Worm (Caenorhabditis elegans) whole organism, late embryonic: ENCODE measurements around the gene D1022.3.

Experiments
- F13H6.1 ChIP-seq: sonication (generic microtip); optimal IDR thresholded peaks from 2 replicates; lab custom pipeline; 2016; ENCODE audit warnings: missing genetic modification characterization, missing compliant biosample characterization
- T23F11.4 ChIP-seq: fragments of 200-800 bp; sonication (Bioruptor generic); optimal IDR thresholded peaks from 2 replicates; lab custom pipeline; 2018; ENCODE audit warnings: mild to moderate bottlenecking, missing genetic modification characterization, missing compliant biosample characterization
- Y22D7AL.16 ChIP-seq: sonication (generic microtip); optimal IDR thresholded peaks from 2 replicates; lab custom pipeline; 2016; ENCODE audit warnings: missing genetic modification characterization, missing compliant biosample characterization
- ahr-1 ChIP-seq: sonication (generic microtip); optimal IDR thresholded peaks from 2 replicates; lab custom pipeline; 2016; ENCODE audit warnings: missing genetic modification characterization, missing compliant biosample characterization
- ceh-14 ChIP-seq: sonication (generic microtip); optimal IDR thresholded peaks from 2 replicates; lab custom pipeline; 2016; ENCODE audit warnings: missing genotype, missing genetic modification characterization, missing compliant biosample characterization
- ceh-19 ChIP-seq: fragments of 200-800 bp; sonication (Bioruptor generic); optimal IDR thresholded peaks from 2 replicates; lab custom pipeline; 2018; ENCODE audit warnings: mild to moderate bottlenecking, missing genetic modification characterization, missing compliant biosample characterization
- ceh-2 ChIP-seq: sonication (generic microtip); optimal IDR thresholded peaks from 2 replicates; lab custom pipeline; 2016; ENCODE audit warnings: missing genotype, missing genetic modification characterization, missing compliant biosample characterization
- ceh-22 ChIP-seq: sonication (generic microtip); optimal IDR thresholded peaks from 2 replicates; lab custom pipeline; 2017; ENCODE audit warnings: missing biosample characterization, missing genetic modification characterization
- ceh-31 ChIP-seq: sonication (generic microtip); optimal IDR thresholded peaks from 2 replicates; lab custom pipeline; 2016; ENCODE audit warnings: missing genetic modification characterization, missing compliant biosample characterization
- ceh-9 ChIP-seq: sonication (generic microtip); optimal IDR thresholded peaks from 2 replicates; lab custom pipeline; 2016; ENCODE audit warnings: mild to moderate bottlenecking, missing genetic modification characterization, inconsistent platforms, missing compliant biosample characterization
- dmd-4 ChIP-seq: sonication (generic microtip); optimal IDR thresholded peaks from 2 replicates; lab custom pipeline; 2016; ENCODE audit warnings: borderline replicate concordance, missing genetic modification characterization, missing compliant biosample characterization
- dve-1 ChIP-seq: sonication (generic microtip); optimal IDR thresholded peaks from 2 replicates; lab custom pipeline; 2017; ENCODE audit warnings: antibody characterized with exemption, mild to moderate bottlenecking, missing genetic modification characterization, missing compliant biosample characterization
- elt-4 ChIP-seq: sonication (generic microtip); optimal IDR thresholded peaks from 2 replicates; lab custom pipeline; 2016; ENCODE audit warnings: missing genetic modification characterization, missing compliant biosample characterization
- ets-4 ChIP-seq: sonication (generic microtip); optimal IDR thresholded peaks from 2 replicates; lab custom pipeline; 2016; ENCODE audit warnings: missing genetic modification characterization, missing compliant biosample characterization
- fax-1 ChIP-seq: sonication (generic microtip); optimal IDR thresholded peaks from 2 replicates; lab custom pipeline; 2016; ENCODE audit warnings: missing genotype, missing genetic modification characterization, missing compliant biosample characterization
- fkh-6 ChIP-seq: sonication (generic microtip); optimal IDR thresholded peaks from 2 replicates; lab custom pipeline; 2016; ENCODE audit warnings: missing genetic modification characterization, missing compliant biosample characterization
- hlh-13 ChIP-seq: fragments of 200-800 bp; sonication (Bioruptor generic); optimal IDR thresholded peaks from 2 replicates; lab custom pipeline; 2018; ENCODE audit warnings: mild to moderate bottlenecking, missing genetic modification characterization, missing compliant biosample characterization
- hlh-15 ChIP-seq: sonication (generic microtip); optimal IDR thresholded peaks from 2 replicates; lab custom pipeline; 2016; ENCODE audit warnings: missing genetic modification characterization, missing compliant biosample characterization
- lim-6 ChIP-seq: sonication (generic microtip); optimal IDR thresholded peaks from 2 replicates; lab custom pipeline; 2016; ENCODE audit warnings: missing genetic modification characterization, missing compliant biosample characterization
- lin-11 ChIP-seq: fragments of 200-800 bp; sonication (Bioruptor generic); optimal IDR thresholded peaks from 2 replicates; lab custom pipeline; 2018; ENCODE audit warnings: mild to moderate bottlenecking, missing genetic modification characterization, missing compliant biosample characterization
- mec-3 ChIP-seq: sonication (generic microtip); optimal IDR thresholded peaks from 2 replicates; lab custom pipeline; 2016; ENCODE audit warnings: borderline replicate concordance, missing genetic modification characterization, missing compliant biosample characterization
- nfya-1 ChIP-seq: sonication (generic microtip); optimal IDR thresholded peaks from 2 replicates; lab custom pipeline; 2017; ENCODE audit warnings: missing genetic modification characterization, mild to moderate bottlenecking, missing compliant biosample characterization, antibody characterized with exemption, moderate library complexity
- nhr-11 ChIP-seq: fragments of 150-350 bp; optimal IDR thresholded peaks from 2 replicates; lab custom pipeline; 2014; ENCODE audit warnings: missing biosample characterization, missing genetic modification characterization
- npax-4 ChIP-seq: sonication (generic microtip); optimal IDR thresholded peaks from 2 replicates; lab custom pipeline; 2016; ENCODE audit warnings: missing genetic modification characterization, missing compliant biosample characterization
- odd-2 ChIP-seq: sonication (generic microtip); optimal IDR thresholded peaks from 2 replicates; lab custom pipeline; 2017; ENCODE audit warnings: antibody characterized with exemption, mild to moderate bottlenecking, missing genetic modification characterization, missing compliant biosample characterization
- pax-1 ChIP-seq: fragments of 150-350 bp; optimal IDR thresholded peaks from 2 replicates; lab custom pipeline; 2014; ENCODE audit warnings: missing biosample characterization, missing genetic modification characterization
- pha-2 ChIP-seq: sonication (generic microtip); optimal IDR thresholded peaks from 2 replicates; lab custom pipeline; 2017; ENCODE audit warnings: mild to moderate bottlenecking, missing genetic modification characterization, missing compliant biosample characterization
- pha-4 ChIP-seq: fragments of 150-350 bp; optimal IDR thresholded peaks from 2 replicates; lab custom pipeline; 2018; ENCODE audit warnings: missing biosample characterization, missing genetic modification reagents, missing genetic modification characterization
- pqm-1 ChIP-seq: sonication (generic microtip); optimal IDR thresholded peaks from 2 replicates; lab custom pipeline; 2016; ENCODE audit warnings: missing genetic modification characterization, missing compliant biosample characterization
- pros-1 ChIP-seq: fragments of 150-350 bp; optimal IDR thresholded peaks from 2 replicates; lab custom pipeline; 2014; ENCODE audit warnings: missing biosample characterization, missing genetic modification reagents, missing genetic modification characterization
- rnt-1 ChIP-seq: sonication (generic microtip); optimal IDR thresholded peaks from 2 replicates; lab custom pipeline; 2016; ENCODE audit warnings: missing genetic modification characterization, missing compliant biosample characterization
- sox-2 ChIP-seq: fragments of 200-800 bp; sonication (Bioruptor generic); IDR thresholded peaks from 2 replicates; pipeline ENCODE4 v1.3.6; 2022; ENCODE audit warnings: missing genetic modification reagents, missing genetic modification characterization, missing compliant biosample characterization
- sox-4 ChIP-seq: sonication (generic microtip); optimal IDR thresholded peaks from 2 replicates; lab custom pipeline; 2017; ENCODE audit warnings: mild to moderate bottlenecking, missing genetic modification characterization, inconsistent platforms, missing compliant biosample characterization
- syd-9 ChIP-seq: sonication (generic microtip); optimal IDR thresholded peaks from 2 replicates; lab custom pipeline; 2016; ENCODE audit warnings: mild to moderate bottlenecking, missing genetic modification characterization, moderate library complexity, missing compliant biosample characterization
- tbx-7 ChIP-seq: sonication (generic microtip); optimal IDR thresholded peaks from 2 replicates; lab custom pipeline; 2016; ENCODE audit warnings: missing genotype, missing genetic modification characterization, missing compliant biosample characterization
- ttx-3 ChIP-seq: sonication (generic microtip); optimal IDR thresholded peaks from 2 replicates; lab custom pipeline; 2016; ENCODE audit warnings: missing genetic modification reagents, missing genetic modification characterization, missing compliant biosample characterization
- unc-55 ChIP-seq: sonication (generic microtip); optimal IDR thresholded peaks from 2 replicates; lab custom pipeline; 2017; ENCODE audit warnings: missing biosample characterization, missing genetic modification reagents, missing genetic modification characterization
- zip-5 ChIP-seq: sonication (generic microtip); optimal IDR thresholded peaks from 2 replicates; lab custom pipeline; 2016; ENCODE audit warnings: missing genetic modification characterization, missing compliant biosample characterization

The D1022.3 gene

ce11 chrII:7413275-7413674 lies 42.8 kb downstream of the D1022.3 start:
- TF ChIP-seq ets-4 (tag; lab: Kevin White, UChicago) (no peak), T23F11.4 (GFP tag; lab: Kevin White, UChicago) (no peak), ceh-31 (tag; lab: Kevin White, UChicago) (no peak), elt-4 (tag; lab: Kevin White, UChicago) (no peak), fax-1 (tag; lab: Kevin White, UChicago) (no peak), syd-9 (tag; lab: Kevin White, UChicago) (no peak), sox-4 (no peak), unc-55 (GFP tag; lab: Kevin White, UChicago) (no peak), sox-2 (GFP tag; lab: Robert Waterston, UW) (no peak), ahr-1 (tag; lab: Kevin White, UChicago) (no peak), pha-4 (tag; lab: Kevin White, UChicago) (no peak), dmd-4 (tag; lab: Kevin White, UChicago) (no peak), rnt-1 (no peak), mec-3 (tag; lab: Kevin White, UChicago) (no peak), pha-2 (tag; lab: Kevin White, UChicago) (no peak), pros-1 (tag; lab: Kevin White, UChicago) (no peak)

- TF ChIP-seq Y22D7AL.16 (tag; lab: Kevin White, UChicago) (no peak), dve-1 (tag; lab: Kevin White, UChicago) (no peak), ceh-9 (tag; lab: Kevin White, UChicago) (no peak), elt-4 (tag; lab: Kevin White, UChicago) (no peak), sox-2 (GFP tag; lab: Robert Waterston, UW) (no peak), hlh-15 (tag; lab: Kevin White, UChicago) (no peak), nfya-1 (tag; lab: Kevin White, UChicago) (no peak), rnt-1 (no peak), tbx-7 (tag; lab: Kevin White, UChicago) (no peak), pqm-1 (no peak), fkh-6 (tag; lab: Kevin White, UChicago) (no peak), pros-1 (tag; lab: Kevin White, UChicago) (no peak), zip-5 (no peak)
These were observed 44.2 kb downstream of the D1022.3 start, which contains the start of gene K02A2.5 for ce11 chrII:7411930-7412329. Gene K02A2.5, minus strand, starts transcription at chrII:7412030.

- no peak for TF ChIP-seq pros-1 (tag; lab: Kevin White, UChicago)
- TF ChIP-seq npax-4: no peak
- TF ChIP-seq pha-4 (tag; lab: Kevin White, UChicago): no peak
- no peak for TF ChIP-seq sox-4
- no peak for TF ChIP-seq ceh-2 (tag; lab: Kevin White, UChicago)
- TF ChIP-seq F13H6.1 (tag; lab: Kevin White, UChicago): no peak
- TF ChIP-seq sox-2 (GFP tag; lab: Robert Waterston, UW): no peak
- no peak for TF ChIP-seq nfya-1 (tag; lab: Kevin White, UChicago)
- TF ChIP-seq elt-4 (tag; lab: Kevin White, UChicago): no peak
- no peak for TF ChIP-seq T23F11.4 (GFP tag; lab: Kevin White, UChicago)
- no peak for TF ChIP-seq ceh-22 (tag; lab: Kevin White, UChicago)
- TF ChIP-seq ceh-14: no peak
- no peak for TF ChIP-seq odd-2 (tag; lab: Kevin White, UChicago)
These were observed 47.9 kb downstream of the D1022.3 start, which contains the start of gene srd-55 for ce11 chrII:7408192-7408591. Gene srd-55, plus strand, starts transcription at chrII:7408492.

- TF ChIP-seq sox-4 (no peak), hlh-13 (GFP tag; lab: Kevin White, UChicago) (no peak), lim-6 (tag; lab: Kevin White, UChicago) (no peak), pax-1 (tag; lab: Kevin White, UChicago) (no peak), lin-11 (no peak), syd-9 (tag; lab: Kevin White, UChicago) (no peak), fkh-6 (tag; lab: Kevin White, UChicago) (no peak), nfya-1 (tag; lab: Kevin White, UChicago) (no peak), ceh-19 (GFP tag; lab: Kevin White, UChicago) (no peak), tbx-7 (tag; lab: Kevin White, UChicago) (no peak), odd-2 (tag; lab: Kevin White, UChicago) (no peak), pha-4 (tag; lab: Kevin White, UChicago) (no peak), nhr-11 (tag; lab: Kevin White, UChicago) (no peak), ttx-3 (tag; lab: Kevin White, UChicago) (no peak), pha-2 (tag; lab: Kevin White, UChicago) (no peak)
These were observed 49.6 kb downstream of the D1022.3 start for ce11 chrII:7406438-7406837.
